Worm (Caenorhabditis elegans): Measurements from ENCODE around the gene fat-7.

Gene fat-7

DNA sequence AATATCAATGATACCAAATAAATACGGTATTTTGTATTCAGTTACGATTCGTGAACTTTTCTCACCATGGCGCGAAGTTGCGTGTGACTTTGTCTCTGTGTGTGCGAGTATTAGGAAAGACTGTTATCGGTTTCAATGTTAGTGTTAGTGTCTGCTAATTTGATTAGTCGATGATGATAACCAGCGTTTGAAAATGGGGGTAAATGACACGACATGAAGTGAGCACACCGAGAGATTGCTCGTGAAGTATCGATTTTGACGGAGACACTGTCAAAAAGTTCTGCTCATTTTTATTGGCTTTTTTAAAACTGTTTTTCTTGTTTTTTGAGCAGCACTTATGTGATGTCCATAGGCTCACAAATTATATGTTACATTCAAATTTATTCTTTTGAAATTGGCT is 45.5 kb upstream of the fat-7 start:
- TF ChIP-seq madf-6 (GFP tag; IDR thresholded peaks at IDR 0.05) (peak; percentile 67; the same call in 1 of the 2 replicates), bed-2 (GFP tag; IDR thresholded peaks at IDR 0.05) (no peak), ekl-4 (GFP tag; IDR thresholded peaks at IDR 0.05) (peak; percentile 72), T26A5.8 (tag; optimal IDR thresholded peaks at IDR 0.05) (no peak), F52B5.7 (tag; optimal IDR thresholded peaks at IDR 0.05) (peak; percentile 43), nhr-90 (tag; optimal IDR thresholded peaks at IDR 0.05) (peak; percentile 22), hrde-1 (tag; optimal IDR thresholded peaks at IDR 0.05; ENCODE audit: borderline replicate concordance) (peak; percentile 82), attf-6 (GFP tag; IDR thresholded peaks at IDR 0.05) (peak; percentile 64), repo-1 (tag; optimal IDR thresholded peaks at IDR 0.05) (peak; percentile 79), mcd-1 (GFP tag; IDR thresholded peaks at IDR 0.05) (no peak), akir-1 (GFP tag; optimal IDR thresholded peaks at IDR 0.05) (no peak), unc-130 (GFP tag; optimal IDR thresholded peaks at IDR 0.05) (no peak), ama-1 (optimal IDR thresholded peaks at IDR 0.05) (peak; percentile 48), ama-1 (GFP tag; optimal IDR thresholded peaks at IDR 0.05) (peak in 1 of 2 experiments; percentile 73), F49E8.2 (tag; optimal IDR thresholded peaks at IDR 0.05; ENCODE audit: insufficient read depth) (no peak), ceh-27 (GFP tag; optimal IDR thresholded peaks at IDR 0.05) (no peak), athp-1 (tag; optimal IDR thresholded peaks at IDR 0.05) (no peak), let-526 (GFP tag; IDR thresholded peaks at IDR 0.05) (no peak), Y79H2A.3 (GFP tag; conservative IDR thresholded peaks at IDR 0.05) (0 out of 2 replicates have a peak, but pooled peaks have one; percentile 20), egl-44 (GFP tag; IDR thresholded peaks at IDR 0.05) (no peak), nhr-179 (tag; optimal IDR thresholded peaks at IDR 0.05) (no peak), mel-28 (tag; optimal IDR thresholded peaks at IDR 0.05; ENCODE audit: borderline replicate concordance) (no peak), ceh-58 (GFP tag; IDR thresholded peaks at IDR 0.05) (no peak), F39B2.1 (GFP tag; IDR thresholded peaks at IDR 0.05) (no peak), nfyb-1 (GFP tag; IDR thresholded peaks at IDR 0.05) (peak; percentile 73; the same call in 1 of the 2 replicates), rcor-1 (GFP tag; IDR thresholded peaks at IDR 0.05) (no peak), Y56A3A.18 (GFP tag; IDR thresholded peaks at IDR 0.05) (0 out of 2 replicates have a peak, but pooled peaks have one; percentile 54), sdz-38 (tag; optimal IDR thresholded peaks at IDR 0.05) (no peak), sea-2 (GFP tag; IDR thresholded peaks at IDR 0.05) (no peak), ZK185.1 (tag; optimal IDR thresholded peaks at IDR 0.05; ENCODE audit: poor library complexity, severe bottlenecking) (peak; percentile 8), tlf-1 (GFP tag; optimal IDR thresholded peaks at IDR 0.05) (peak; percentile 71), nhr-80 (tag; optimal IDR thresholded peaks at IDR 0.05) (peak; percentile 95), B0035.1 (tag; optimal IDR thresholded peaks at IDR 0.05) (no peak), hmg-20 (GFP tag; IDR thresholded peaks at IDR 0.05) (0 out of 2 replicates have a peak, but pooled peaks have one; percentile 48), F22D6.2 (tag; optimal IDR thresholded peaks at IDR 0.05) (no peak), hsf-1 (GFP tag; IDR thresholded peaks at IDR 0.05) (peak; percentile 72), egl-18 (GFP tag; IDR thresholded peaks at IDR 0.05) (no peak), atf-7 (tag; optimal IDR thresholded peaks at IDR 0.05) (peak; percentile 40), hlh-12 (tag; optimal IDR thresholded peaks at IDR 0.05) (no peak), lir-1 (GFP tag; conservative IDR thresholded peaks at IDR 0.05) (no peak), snpc-4 (GFP tag; optimal IDR thresholded peaks at IDR 0.05) (no peak), snpc-4 (tag; optimal IDR thresholded peaks at IDR 0.05) (peak in 2 of 4 experiments; percentile 6 to 46), B0336.3 (GFP tag; IDR thresholded peaks at IDR 0.05) (peak; percentile 88), attf-5 (GFP tag; optimal IDR thresholded peaks at IDR 0.05) (peak; percentile 41), ccch-3 (GFP tag; optimal IDR thresholded peaks at IDR 0.05) (no peak), F33H1.4 (GFP tag; IDR thresholded peaks at IDR 0.05) (0 out of 2 replicates have a peak, but pooled peaks have one; percentile 21), C06A6.2 (GFP tag; conservative IDR thresholded peaks at IDR 0.05) (no peak), lin-35 (GFP tag; optimal IDR thresholded peaks at IDR 0.05) (no peak), zfh-2 (GFP tag; conservative IDR thresholded peaks at IDR 0.05) (no peak), egrh-3 (GFP tag; IDR thresholded peaks at IDR 0.05) (no peak)
